Worm (Caenorhabditis elegans): ENCODE measurements around the gene spp-11.

- no peak for TF ChIP-seq B0336.3 (GFP tag; IDR thresholded peaks at IDR 0.05)
- no peak for TF ChIP-seq atf-7 (tag; optimal IDR thresholded peaks at IDR 0.05)
- TF ChIP-seq rec-8 (tag; optimal IDR thresholded peaks at IDR 0.05): no peak
- TF ChIP-seq unc-130 (GFP tag; optimal IDR thresholded peaks at IDR 0.05): no peak
- TF ChIP-seq him-1 (tag; optimal IDR thresholded peaks at IDR 0.05): no peak
- no peak for TF ChIP-seq hrde-1 (tag; optimal IDR thresholded peaks at IDR 0.05; ENCODE audit: borderline replicate concordance)
- TF ChIP-seq egl-44 (GFP tag; IDR thresholded peaks at IDR 0.05): no peak
- no peak for TF ChIP-seq F33H1.4 (GFP tag; IDR thresholded peaks at IDR 0.05)
- no peak for TF ChIP-seq dpl-1 (GFP tag; optimal IDR thresholded peaks at IDR 0.05)
- no peak for TF ChIP-seq nhr-120 (GFP tag; IDR thresholded peaks at IDR 0.05)
- TF ChIP-seq unc-62 (GFP tag; optimal IDR thresholded peaks at IDR 0.05): no peak
These were observed 33.8 kb downstream of the spp-11 start for ce11 chrII:6373361-6373760.

Data from whole organism, young adult.